Worm (Caenorhabditis elegans) whole organism, late embryonic: ENCODE measurements around the gene nhr-261.

Source experiments
- C38D4.7 ChIP-seq: fragments of 200-800 bp; sonication (Bioruptor generic); optimal IDR thresholded peaks from 2 replicates; lab custom pipeline; 2018; ENCODE audit warnings: mild to moderate bottlenecking, missing genetic modification characterization, moderate library complexity, missing compliant biosample characterization
- Y22D7AL.16 ChIP-seq: sonication (generic microtip); optimal IDR thresholded peaks from 2 replicates; lab custom pipeline; 2016; ENCODE audit warnings: missing genetic modification characterization, missing compliant biosample characterization
- ceh-14 ChIP-seq: sonication (generic microtip); optimal IDR thresholded peaks from 2 replicates; lab custom pipeline; 2016; ENCODE audit warnings: missing genotype, missing genetic modification characterization, missing compliant biosample characterization
- ceh-19 ChIP-seq: fragments of 200-800 bp; sonication (Bioruptor generic); optimal IDR thresholded peaks from 2 replicates; lab custom pipeline; 2018; ENCODE audit warnings: mild to moderate bottlenecking, missing genetic modification characterization, missing compliant biosample characterization
- ceh-2 ChIP-seq: sonication (generic microtip); optimal IDR thresholded peaks from 2 replicates; lab custom pipeline; 2016; ENCODE audit warnings: missing genotype, missing genetic modification characterization, missing compliant biosample characterization
- ceh-24 ChIP-seq: sonication (generic microtip); optimal IDR thresholded peaks from 2 replicates; lab custom pipeline; 2016; ENCODE audit warnings: mild to moderate bottlenecking, missing genetic modification characterization, missing compliant biosample characterization
- ceh-30 ChIP-seq: fragments of 150-350 bp; optimal IDR thresholded peaks from 2 replicates; lab custom pipeline; 2014; ENCODE audit warnings: missing biosample characterization, missing genetic modification characterization
- ceh-31 ChIP-seq: sonication (generic microtip); optimal IDR thresholded peaks from 2 replicates; lab custom pipeline; 2016; ENCODE audit warnings: missing genetic modification characterization, missing compliant biosample characterization
- ceh-45 ChIP-seq: fragments of 200-800 bp; sonication (Bioruptor generic); IDR thresholded peaks from 2 replicates; pipeline ENCODE4 v1.3.6; 2022; ENCODE audit warnings: missing genetic modification reagents, missing genetic modification characterization, missing compliant biosample characterization
- ceh-6 ChIP-seq: fragments of 200-800 bp; sonication (Bioruptor generic); optimal IDR thresholded peaks from 2 replicates; lab custom pipeline; 2018; ENCODE audit warnings: mild to moderate bottlenecking, missing genetic modification characterization, missing compliant biosample characterization
- ceh-9 ChIP-seq: sonication (generic microtip); optimal IDR thresholded peaks from 2 replicates; lab custom pipeline; 2016; ENCODE audit warnings: mild to moderate bottlenecking, missing genetic modification characterization, inconsistent platforms, missing compliant biosample characterization
- che-1 ChIP-seq: sonication (generic microtip); optimal IDR thresholded peaks from 2 replicates; lab custom pipeline; 2016; ENCODE audit warnings: mild to moderate bottlenecking, missing genetic modification characterization, missing compliant biosample characterization
- dmd-4 ChIP-seq: sonication (generic microtip); optimal IDR thresholded peaks from 2 replicates; lab custom pipeline; 2016; ENCODE audit warnings: borderline replicate concordance, missing genetic modification characterization, missing compliant biosample characterization
- dve-1 ChIP-seq: sonication (generic microtip); optimal IDR thresholded peaks from 2 replicates; lab custom pipeline; 2017; ENCODE audit warnings: antibody characterized with exemption, mild to moderate bottlenecking, missing genetic modification characterization, missing compliant biosample characterization
- elt-2 ChIP-seq: sonication (generic microtip); optimal IDR thresholded peaks from 2 replicates; lab custom pipeline; 2016; ENCODE audit warnings: missing genetic modification reagents, missing genetic modification characterization, missing compliant biosample characterization
- elt-4 ChIP-seq: sonication (generic microtip); optimal IDR thresholded peaks from 2 replicates; lab custom pipeline; 2016; ENCODE audit warnings: missing genetic modification characterization, missing compliant biosample characterization
- ets-4 ChIP-seq: sonication (generic microtip); optimal IDR thresholded peaks from 2 replicates; lab custom pipeline; 2016; ENCODE audit warnings: missing genetic modification characterization, missing compliant biosample characterization
- fax-1 ChIP-seq: sonication (generic microtip); optimal IDR thresholded peaks from 2 replicates; lab custom pipeline; 2016; ENCODE audit warnings: missing genotype, missing genetic modification characterization, missing compliant biosample characterization
- fkh-10 ChIP-seq: fragments of 150-350 bp; optimal IDR thresholded peaks from 2 replicates; lab custom pipeline; 2014; ENCODE audit warnings: missing biosample characterization, missing genetic modification reagents, missing genetic modification characterization
- fkh-6 ChIP-seq: sonication (generic microtip); optimal IDR thresholded peaks from 2 replicates; lab custom pipeline; 2016; ENCODE audit warnings: missing genetic modification characterization, missing compliant biosample characterization
- hlh-15 ChIP-seq: sonication (generic microtip); optimal IDR thresholded peaks from 2 replicates; lab custom pipeline; 2016; ENCODE audit warnings: missing genetic modification characterization, missing compliant biosample characterization
- hlh-30 ChIP-seq: sonication (generic microtip); optimal IDR thresholded peaks from 2 replicates; lab custom pipeline; 2017; ENCODE audit warnings: antibody characterized with exemption, missing genetic modification characterization, missing compliant biosample characterization; ENCODE audit not compliant: insufficient read depth
- hlh-6 ChIP-seq: sonication (generic microtip); optimal IDR thresholded peaks from 2 replicates; lab custom pipeline; 2016; ENCODE audit warnings: missing genotype, missing genetic modification characterization, missing compliant biosample characterization
- hlh-8 ChIP-seq: sonication (generic microtip); optimal IDR thresholded peaks from 2 replicates; lab custom pipeline; 2016; ENCODE audit warnings: missing genotype, missing genetic modification characterization, missing compliant biosample characterization
- lim-6 ChIP-seq: sonication (generic microtip); optimal IDR thresholded peaks from 2 replicates; lab custom pipeline; 2016; ENCODE audit warnings: missing genetic modification characterization, missing compliant biosample characterization
- madf-2 ChIP-seq: sonication (generic microtip); optimal IDR thresholded peaks from 2 replicates; lab custom pipeline; 2017; ENCODE audit warnings: missing genetic modification characterization, missing compliant biosample characterization
- nfya-1 ChIP-seq: sonication (generic microtip); optimal IDR thresholded peaks from 2 replicates; lab custom pipeline; 2017; ENCODE audit warnings: missing genetic modification characterization, mild to moderate bottlenecking, missing compliant biosample characterization, antibody characterized with exemption, moderate library complexity
- odd-2 ChIP-seq: sonication (generic microtip); optimal IDR thresholded peaks from 2 replicates; lab custom pipeline; 2017; ENCODE audit warnings: antibody characterized with exemption, mild to moderate bottlenecking, missing genetic modification characterization, missing compliant biosample characterization
- pat-9 ChIP-seq: fragments of 200-800 bp; sonication (Bioruptor generic); optimal IDR thresholded peaks from 2 replicates; lab custom pipeline; 2018; ENCODE audit warnings: mild to moderate bottlenecking, missing genetic modification characterization, moderate library complexity, missing compliant biosample characterization
- pha-4 ChIP-seq: fragments of 150-350 bp; optimal IDR thresholded peaks from 2 replicates; lab custom pipeline; 2018; ENCODE audit warnings: missing biosample characterization, missing genetic modification reagents, missing genetic modification characterization
- pqm-1 ChIP-seq: sonication (generic microtip); optimal IDR thresholded peaks from 2 replicates; lab custom pipeline; 2016; ENCODE audit warnings: missing genetic modification characterization, missing compliant biosample characterization
- ref-2 ChIP-seq: sonication (generic microtip); optimal IDR thresholded peaks from 2 replicates; lab custom pipeline; 2016; ENCODE audit warnings: missing genetic modification characterization, missing compliant biosample characterization
- rnt-1 ChIP-seq: sonication (generic microtip); optimal IDR thresholded peaks from 2 replicates; lab custom pipeline; 2016; ENCODE audit warnings: missing genetic modification characterization, missing compliant biosample characterization
- sox-4 ChIP-seq: sonication (generic microtip); optimal IDR thresholded peaks from 2 replicates; lab custom pipeline; 2017; ENCODE audit warnings: mild to moderate bottlenecking, missing genetic modification characterization, inconsistent platforms, missing compliant biosample characterization
- tbx-7 ChIP-seq: sonication (generic microtip); optimal IDR thresholded peaks from 2 replicates; lab custom pipeline; 2016; ENCODE audit warnings: missing genotype, missing genetic modification characterization, missing compliant biosample characterization
- ttx-3 ChIP-seq: sonication (generic microtip); optimal IDR thresholded peaks from 2 replicates; lab custom pipeline; 2016; ENCODE audit warnings: missing genetic modification reagents, missing genetic modification characterization, missing compliant biosample characterization
- unc-42 ChIP-seq: sonication (generic microtip); optimal IDR thresholded peaks from 2 replicates; lab custom pipeline; 2016; ENCODE audit warnings: missing genotype, missing genetic modification characterization, missing compliant biosample characterization
- unc-55 ChIP-seq: sonication (generic microtip); optimal IDR thresholded peaks from 2 replicates; lab custom pipeline; 2017; ENCODE audit warnings: missing biosample characterization, missing genetic modification reagents, missing genetic modification characterization
- zip-5 ChIP-seq: sonication (generic microtip); optimal IDR thresholded peaks from 2 replicates; lab custom pipeline; 2016; ENCODE audit warnings: missing genetic modification characterization, missing compliant biosample characterization

nhr-261 gene

ce11 chrII:3877874-3878273 lies 13.3 kb upstream of the nhr-261 start, which contains the start of gene sdz-7:
Gene sdz-7 (minus strand): TSS chrII:3877974.
- TF ChIP-seq nfya-1 (tag; lab: Kevin White, UChicago) (peak; percentile 43), ceh-9 (tag; lab: Kevin White, UChicago) (no peak), odd-2 (no peak)

ce11 chrII:3877127-3877526 lies 12.6 kb upstream of the nhr-261 start, which contains the start of gene nep-3:
Gene nep-3 (minus strand): TSS chrII:3877227.
- no peak for TF ChIP-seq fax-1 (tag; lab: Kevin White, UChicago)
- TF ChIP-seq hlh-30 (tag; lab: Kevin White, UChicago), result no peak
- TF ChIP-seq ceh-24 (tag; lab: Kevin White, UChicago), result no peak
- TF ChIP-seq ceh-19 (GFP tag; lab: Kevin White, UChicago), result no peak
- TF ChIP-seq pqm-1, result no peak
- no peak for TF ChIP-seq Y22D7AL.16 (tag; lab: Kevin White, UChicago)
- TF ChIP-seq, all 69 proteins: peak for 0

ce11 chrII:3869601-3870000 lies 5.0 kb upstream of the nhr-261 start, which contains the start of gene oac-10:
Gene oac-10 (plus strand): TSS chrII:3869901.
- TF ChIP-seq che-1 (tag; lab: Kevin White, UChicago) (no peak), pha-4 (no peak), hlh-6 (tag; lab: Kevin White, UChicago) (no peak), tbx-7 (tag; lab: Kevin White, UChicago) (no peak), ttx-3 (tag; lab: Kevin White, UChicago) (no peak), hlh-15 (tag; lab: Kevin White, UChicago) (no peak), ceh-14 (no peak), C38D4.7 (GFP tag; lab: Kevin White, UChicago) (no peak), unc-42 (no peak), pat-9 (tag; lab: Kevin White, UChicago) (no peak), ceh-9 (tag; lab: Kevin White, UChicago) (no peak), elt-4 (tag; lab: Kevin White, UChicago) (no peak), ceh-45 (GFP tag; lab: Robert Waterston, UW) (no peak), sox-4 (tag; lab: Kevin White, UChicago) (no peak), zip-5 (tag; lab: Kevin White, UChicago) (no peak)

DNA sequence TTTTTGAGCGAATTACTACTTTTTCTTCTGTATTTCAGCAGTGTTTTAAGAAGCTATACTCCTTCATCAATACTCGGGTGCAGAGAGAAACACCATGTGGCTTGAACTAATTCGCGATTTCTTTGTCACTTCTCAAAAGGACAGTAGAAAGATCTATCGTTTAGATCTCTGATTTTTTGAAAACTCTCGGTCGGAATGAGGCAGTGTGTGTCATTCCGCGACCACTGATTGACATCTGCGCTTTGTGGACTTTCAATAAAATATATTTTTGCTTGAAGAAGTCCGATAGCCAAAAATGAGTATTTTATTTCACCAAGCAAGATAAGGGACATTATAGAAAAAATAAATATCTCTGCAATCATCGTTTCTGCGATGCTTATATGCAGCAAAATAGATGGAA lies 2.5 kb downstream of the nhr-261 start:
- TF ChIP-seq unc-55 (GFP tag; lab: Kevin White, UChicago) (no peak), fkh-6 (no peak), hlh-8 (tag; lab: Kevin White, UChicago) (no peak), madf-2 (tag; lab: Kevin White, UChicago) (no peak), dve-1 (tag; lab: Kevin White, UChicago) (no peak), ref-2 (tag; lab: Kevin White, UChicago) (no peak), ceh-31 (tag; lab: Kevin White, UChicago) (no peak), hlh-30 (tag; lab: Kevin White, UChicago) (no peak), nfya-1 (tag; lab: Kevin White, UChicago) (no peak), lim-6 (tag; lab: Kevin White, UChicago) (no peak)

- TF ChIP-seq ttx-3 (tag; lab: Kevin White, UChicago) (no peak), ceh-45 (GFP tag; lab: Robert Waterston, UW) (no peak), ceh-30 (tag; lab: Kevin White, UChicago) (no peak), elt-2 (tag; lab: Kevin White, UChicago) (no peak), lim-6 (tag; lab: Kevin White, UChicago) (no peak), ceh-2 (tag; lab: Kevin White, UChicago) (no peak), zip-5 (tag; lab: Kevin White, UChicago) (no peak), elt-4 (tag; lab: Kevin White, UChicago) (no peak), fax-1 (tag; lab: Kevin White, UChicago) (no peak), ref-2 (tag; lab: Kevin White, UChicago) (no peak), pat-9 (tag; lab: Kevin White, UChicago) (no peak), dmd-4 (tag; lab: Kevin White, UChicago) (no peak), ceh-6 (GFP tag; lab: Kevin White, UChicago) (no peak), ets-4 (tag; lab: Kevin White, UChicago) (no peak), rnt-1 (tag; lab: Kevin White, UChicago) (no peak), hlh-8 (tag; lab: Kevin White, UChicago) (no peak), fkh-10 (GFP tag; lab: Kevin White, UChicago) (no peak)
These were observed 3.7 kb downstream of the nhr-261 start, which contains the start of gene oac-11 for ce11 chrII:3860826-3861225. Gene oac-11 (minus strand): TSS chrII:3860926.
